Fruit fly (Drosophila melanogaster): ENCODE data around the gene bin.

- TF ChIP-seq psq (optimal IDR thresholded peaks at IDR 0.05) (no peak), pan (optimal IDR thresholded peaks at IDR 0.05) (no peak), CG8478 (optimal IDR thresholded peaks at IDR 0.05) (no peak), Dll (optimal IDR thresholded peaks at IDR 0.05) (no peak), usp (GFP tag; optimal IDR thresholded peaks at IDR 0.05) (no peak), EcR (GFP tag; optimal IDR thresholded peaks at IDR 0.05) (no peak)
Observed at dm6 chr3L:7009886-7010285, 19.5 kb downstream of the bin start.
